Worm (Caenorhabditis elegans): Measurements from ENCODE around the gene F56D6.23.
"Not testable (repeated sequence)": the region's sequence is repeated elsewhere in the genome, so short reads cannot be mapped to it uniquely, and the experiment has no call there.

The F56D6.23 gene

ce11 chrIV:3932408-3932807 is 14.1 kb downstream of the F56D6.23 start, which contains the start of gene clec-70:
Gene clec-70 (plus strand): TSS chrIV:3932708.
- not testable (repeated sequence) for TF ChIP-seq pes-1 (GFP tag; IDR thresholded peaks at IDR 0.05); F13C5.2 (tag; optimal IDR thresholded peaks at IDR 0.05); ceh-13 (GFP tag; optimal IDR thresholded peaks at IDR 0.05)

- TF ChIP-seq hmbx-1 (tag; optimal IDR thresholded peaks at IDR 0.05): no peak
- no peak for TF ChIP-seq ets-7 (tag; optimal IDR thresholded peaks at IDR 0.05)
- TF ChIP-seq ceh-36 (tag; optimal IDR thresholded peaks at IDR 0.05): no peak
- TF ChIP-seq ama-1 (optimal IDR thresholded peaks at IDR 0.05): no peak
- no peak for TF ChIP-seq tbx-37 (GFP tag; conservative IDR thresholded peaks at IDR 0.05)
These were observed 18.8 kb downstream of the F56D6.23 start, which contains the start of gene clec-71 for ce11 chrIV:3937097-3937496. Gene clec-71 (plus strand): TSS chrIV:3937458.

- TF ChIP-seq tbx-37 (GFP tag; conservative IDR thresholded peaks at IDR 0.05) (no peak), hnd-1 (tag; optimal IDR thresholded peaks at IDR 0.05) (no peak), sea-1 (GFP tag; conservative IDR thresholded peaks at IDR 0.05) (no peak), aly-1 (tag; optimal IDR thresholded peaks at IDR 0.05) (no peak), flt-1 (GFP tag; IDR thresholded peaks at IDR 0.05) (no peak), ceh-13 (GFP tag; optimal IDR thresholded peaks at IDR 0.05) (no peak)
These were observed 23.5 kb downstream of the F56D6.23 start, which contains the start of gene clec-174 for ce11 chrIV:3941658-3942328. Gene clec-174 (minus strand): TSS chrIV:3941708.

- TF ChIP-seq ceh-36 (tag; optimal IDR thresholded peaks at IDR 0.05) (no peak), F13C5.2 (tag; optimal IDR thresholded peaks at IDR 0.05) (no peak), ets-7 (tag; optimal IDR thresholded peaks at IDR 0.05) (no peak), tra-4 (tag; optimal IDR thresholded peaks at IDR 0.05) (no peak), ama-1 (optimal IDR thresholded peaks at IDR 0.05) (no peak), sea-1 (GFP tag; conservative IDR thresholded peaks at IDR 0.05) (no peak), tbx-37 (GFP tag; conservative IDR thresholded peaks at IDR 0.05) (no peak), hmg-4 (GFP tag; optimal IDR thresholded peaks at IDR 0.05) (no peak), hmbx-1 (tag; optimal IDR thresholded peaks at IDR 0.05) (no peak), hnd-1 (tag; optimal IDR thresholded peaks at IDR 0.05) (no peak), B0310.2 (tag; optimal IDR thresholded peaks at IDR 0.05) (no peak), tbx-11 (GFP tag; IDR thresholded peaks at IDR 0.05) (no peak)
These were observed 24.7 kb downstream of the F56D6.23 start, which contains the start of gene Y46C8AL.11 for ce11 chrIV:3943003-3943402. Gene Y46C8AL.11 (plus strand): TSS chrIV:3943303.

ce11 chrIV:3944459-3944858 is 26.2 kb downstream of the F56D6.23 start, which contains the start of gene clec-72:
Gene clec-72 (plus strand): TSS chrIV:3944816.
- TF ChIP-seq ceh-36 (tag; optimal IDR thresholded peaks at IDR 0.05) (no peak), ama-1 (optimal IDR thresholded peaks at IDR 0.05) (no peak)

- 0 out of 2 replicates have a peak, but pooled peaks have one; percentile 32 for TF ChIP-seq scrt-1 (GFP tag; IDR thresholded peaks at IDR 0.05)
These were observed 29.2 kb downstream of the F56D6.23 start for ce11 chrIV:3947377-3947956.

- TF ChIP-seq flt-1 (GFP tag; IDR thresholded peaks at IDR 0.05) (no peak), sea-1 (GFP tag; conservative IDR thresholded peaks at IDR 0.05) (no peak), tbx-37 (GFP tag; conservative IDR thresholded peaks at IDR 0.05) (no peak), scrt-1 (GFP tag; IDR thresholded peaks at IDR 0.05) (no peak), hmbx-1 (tag; optimal IDR thresholded peaks at IDR 0.05) (no peak), aly-1 (tag; optimal IDR thresholded peaks at IDR 0.05) (no peak), pes-1 (GFP tag; IDR thresholded peaks at IDR 0.05) (no peak), ama-1 (optimal IDR thresholded peaks at IDR 0.05) (no peak), hmg-4 (GFP tag; optimal IDR thresholded peaks at IDR 0.05) (no peak), ceh-13 (GFP tag; optimal IDR thresholded peaks at IDR 0.05) (no peak), ceh-36 (tag; optimal IDR thresholded peaks at IDR 0.05) (no peak)
These were observed 37.8 kb downstream of the F56D6.23 start, which contains the start of gene clec-73 for ce11 chrIV:3956095-3956494. Gene clec-73 (minus strand): TSS chrIV:3956195.

- TF ChIP-seq hmg-4 (GFP tag; optimal IDR thresholded peaks at IDR 0.05): no peak
- TF ChIP-seq aly-1 (tag; optimal IDR thresholded peaks at IDR 0.05): no peak
These were observed 38.4 kb downstream of the F56D6.23 start, which contains the start of gene clec-74 for ce11 chrIV:3956705-3957104. Gene clec-74 (plus strand): TSS chrIV:3957005.

ce11 chrIV:3960396-3960795 is 42.1 kb downstream of the F56D6.23 start, which contains the start of gene clec-75:
Gene clec-75 (plus strand): TSS chrIV:3960734.
- TF ChIP-seq tbx-37 (GFP tag; conservative IDR thresholded peaks at IDR 0.05) (no peak), hmg-4 (GFP tag; optimal IDR thresholded peaks at IDR 0.05) (no peak), pes-1 (GFP tag; IDR thresholded peaks at IDR 0.05) (no peak), hnd-1 (tag; optimal IDR thresholded peaks at IDR 0.05) (no peak), F13C5.2 (tag; optimal IDR thresholded peaks at IDR 0.05) (no peak), B0310.2 (tag; optimal IDR thresholded peaks at IDR 0.05) (no peak), hmbx-1 (tag; optimal IDR thresholded peaks at IDR 0.05) (no peak), sea-1 (GFP tag; conservative IDR thresholded peaks at IDR 0.05) (no peak), ceh-13 (GFP tag; optimal IDR thresholded peaks at IDR 0.05) (no peak), flt-1 (GFP tag; IDR thresholded peaks at IDR 0.05) (no peak), ama-1 (optimal IDR thresholded peaks at IDR 0.05) (no peak), scrt-1 (GFP tag; IDR thresholded peaks at IDR 0.05) (no peak), ceh-36 (tag; optimal IDR thresholded peaks at IDR 0.05) (no peak), ets-7 (tag; optimal IDR thresholded peaks at IDR 0.05) (no peak), tbx-11 (GFP tag; IDR thresholded peaks at IDR 0.05) (no peak), tra-4 (tag; optimal IDR thresholded peaks at IDR 0.05) (no peak), aly-1 (tag; optimal IDR thresholded peaks at IDR 0.05) (no peak)
